Worm (Caenorhabditis elegans): ENCODE data around the gene C04H5.1.

The C04H5.1 gene

ce11 chrII:14501447-14501846 lies 32.7 kb upstream of the C04H5.1 start, which contains the start of gene K10H10.5:
K10H10.5 (plus strand) TSS chrII:14501747.
- TF ChIP-seq ztf-23 (GFP tag; IDR thresholded peaks at IDR 0.05) = no peak
- no peak for TF ChIP-seq flt-1 (GFP tag; IDR thresholded peaks at IDR 0.05)
- TF ChIP-seq med-1 (GFP tag; optimal IDR thresholded peaks at IDR 0.05; ENCODE audit: insufficient read depth) = no peak
- no peak for TF ChIP-seq klf-2 (GFP tag; conservative IDR thresholded peaks at IDR 0.05)
- TF ChIP-seq tab-1 (GFP tag; IDR thresholded peaks at IDR 0.05) = no peak
- TF ChIP-seq ref-1 (GFP tag; conservative IDR thresholded peaks at IDR 0.05) = no peak
- no peak for TF ChIP-seq ztf-29 (GFP tag; IDR thresholded peaks at IDR 0.05)
- no peak for TF ChIP-seq cog-1 (tag; optimal IDR thresholded peaks at IDR 0.05)
- TF ChIP-seq T22C8.4 (GFP tag; IDR thresholded peaks at IDR 0.05) = no peak

- TF ChIP-seq T22C8.4 (GFP tag; IDR thresholded peaks at IDR 0.05) (no peak), cog-1 (tag; optimal IDR thresholded peaks at IDR 0.05) (no peak), flt-1 (GFP tag; IDR thresholded peaks at IDR 0.05) (no peak), ztf-23 (GFP tag; IDR thresholded peaks at IDR 0.05) (no peak), klf-2 (GFP tag; conservative IDR thresholded peaks at IDR 0.05) (no peak), tab-1 (GFP tag; IDR thresholded peaks at IDR 0.05) (no peak), ref-1 (GFP tag; conservative IDR thresholded peaks at IDR 0.05) (no peak), ztf-29 (GFP tag; IDR thresholded peaks at IDR 0.05) (no peak), med-1 (GFP tag; optimal IDR thresholded peaks at IDR 0.05; ENCODE audit: insufficient read depth) (no peak)
Measured at ce11 chrII:14502997-14503396, 31.1 kb upstream of the C04H5.1 start, which contains the start of gene K10H10.6. K10H10.6 (plus strand) TSS chrII:14503297.

- no peak for TF ChIP-seq flt-1 (GFP tag; IDR thresholded peaks at IDR 0.05)
- no peak for TF ChIP-seq T22C8.4 (GFP tag; IDR thresholded peaks at IDR 0.05)
- TF ChIP-seq cog-1 (tag; optimal IDR thresholded peaks at IDR 0.05) = no peak
- no peak for TF ChIP-seq tab-1 (GFP tag; IDR thresholded peaks at IDR 0.05)
- no peak for TF ChIP-seq ztf-29 (GFP tag; IDR thresholded peaks at IDR 0.05)
- no peak for TF ChIP-seq ztf-23 (GFP tag; IDR thresholded peaks at IDR 0.05)
- TF ChIP-seq ref-1 (GFP tag; conservative IDR thresholded peaks at IDR 0.05) = no peak
- TF ChIP-seq med-1 (GFP tag; optimal IDR thresholded peaks at IDR 0.05; ENCODE audit: insufficient read depth) = no peak
- TF ChIP-seq klf-2 (GFP tag; conservative IDR thresholded peaks at IDR 0.05) = no peak
Measured at ce11 chrII:14506245-14506644, 27.9 kb upstream of the C04H5.1 start, which contains the start of gene K10H10.12. K10H10.12 (minus strand) TSS chrII:14506345.

- TF ChIP-seq ref-1 (GFP tag; conservative IDR thresholded peaks at IDR 0.05) (no peak), ztf-23 (GFP tag; IDR thresholded peaks at IDR 0.05) (no peak), ztf-29 (GFP tag; IDR thresholded peaks at IDR 0.05) (no peak), klf-2 (GFP tag; conservative IDR thresholded peaks at IDR 0.05) (no peak), cog-1 (tag; optimal IDR thresholded peaks at IDR 0.05) (no peak), T22C8.4 (GFP tag; IDR thresholded peaks at IDR 0.05) (no peak), med-1 (GFP tag; optimal IDR thresholded peaks at IDR 0.05; ENCODE audit: insufficient read depth) (no peak), tab-1 (GFP tag; IDR thresholded peaks at IDR 0.05) (no peak), flt-1 (GFP tag; IDR thresholded peaks at IDR 0.05) (no peak)
Measured at ce11 chrII:14507563-14507962, 26.5 kb upstream of the C04H5.1 start, which contains the start of the genes K10H10.7 and K10H10.10. K10H10.7 (minus strand) TSS chrII:14507663. K10H10.10 (plus strand) TSS chrII:14507766.

ce11 chrII:14510162-14510561 lies 23.9 kb upstream of the C04H5.1 start:
- no peak for TF ChIP-seq flt-1 (GFP tag; IDR thresholded peaks at IDR 0.05)
- no peak for TF ChIP-seq T22C8.4 (GFP tag; IDR thresholded peaks at IDR 0.05)
- no peak for TF ChIP-seq ref-1 (GFP tag; conservative IDR thresholded peaks at IDR 0.05)
- TF ChIP-seq med-1 (GFP tag; optimal IDR thresholded peaks at IDR 0.05; ENCODE audit: insufficient read depth) = no peak
- no peak for TF ChIP-seq cog-1 (tag; optimal IDR thresholded peaks at IDR 0.05)
- TF ChIP-seq ztf-29 (GFP tag; IDR thresholded peaks at IDR 0.05) = no peak
- TF ChIP-seq klf-2 (GFP tag; conservative IDR thresholded peaks at IDR 0.05) = no peak
- no peak for TF ChIP-seq tab-1 (GFP tag; IDR thresholded peaks at IDR 0.05)
- TF ChIP-seq ztf-23 (GFP tag; IDR thresholded peaks at IDR 0.05) = no peak

ce11 chrII:14511189-14511588 lies 22.9 kb upstream of the C04H5.1 start, which contains the start of gene K10H10.13:
K10H10.13 (minus strand) TSS chrII:14511289.
- no peak for TF ChIP-seq ztf-29 (GFP tag; IDR thresholded peaks at IDR 0.05)
- no peak for TF ChIP-seq klf-2 (GFP tag; conservative IDR thresholded peaks at IDR 0.05)
- no peak for TF ChIP-seq ref-1 (GFP tag; conservative IDR thresholded peaks at IDR 0.05)
- TF ChIP-seq med-1 (GFP tag; optimal IDR thresholded peaks at IDR 0.05; ENCODE audit: insufficient read depth) = no peak
- no peak for TF ChIP-seq tab-1 (GFP tag; IDR thresholded peaks at IDR 0.05)
- no peak for TF ChIP-seq ztf-23 (GFP tag; IDR thresholded peaks at IDR 0.05)
- no peak for TF ChIP-seq flt-1 (GFP tag; IDR thresholded peaks at IDR 0.05)
- TF ChIP-seq T22C8.4 (GFP tag; IDR thresholded peaks at IDR 0.05) = no peak
- TF ChIP-seq cog-1 (tag; optimal IDR thresholded peaks at IDR 0.05) = no peak

- TF ChIP-seq flt-1 (GFP tag; IDR thresholded peaks at IDR 0.05) = no peak
- no peak for TF ChIP-seq klf-2 (GFP tag; conservative IDR thresholded peaks at IDR 0.05)
- TF ChIP-seq tab-1 (GFP tag; IDR thresholded peaks at IDR 0.05) = no peak
- no peak for TF ChIP-seq cog-1 (tag; optimal IDR thresholded peaks at IDR 0.05)
- no peak for TF ChIP-seq ztf-23 (GFP tag; IDR thresholded peaks at IDR 0.05)
- no peak for TF ChIP-seq med-1 (GFP tag; optimal IDR thresholded peaks at IDR 0.05; ENCODE audit: insufficient read depth)
- TF ChIP-seq ztf-29 (GFP tag; IDR thresholded peaks at IDR 0.05) = no peak
- TF ChIP-seq ref-1 (GFP tag; conservative IDR thresholded peaks at IDR 0.05) = no peak
- no peak for TF ChIP-seq T22C8.4 (GFP tag; IDR thresholded peaks at IDR 0.05)
Measured at ce11 chrII:14515017-14515416, 19.1 kb upstream of the C04H5.1 start, which contains the start of gene K10H10.9. K10H10.9 (minus strand) TSS chrII:14515117.

- TF ChIP-seq ref-1 (GFP tag; conservative IDR thresholded peaks at IDR 0.05) = no peak
- TF ChIP-seq cog-1 (tag; optimal IDR thresholded peaks at IDR 0.05) = no peak
- TF ChIP-seq klf-2 (GFP tag; conservative IDR thresholded peaks at IDR 0.05) = no peak
- TF ChIP-seq ztf-29 (GFP tag; IDR thresholded peaks at IDR 0.05) = no peak
- TF ChIP-seq flt-1 (GFP tag; IDR thresholded peaks at IDR 0.05) = no peak
- TF ChIP-seq tab-1 (GFP tag; IDR thresholded peaks at IDR 0.05) = no peak
- no peak for TF ChIP-seq T22C8.4 (GFP tag; IDR thresholded peaks at IDR 0.05)
Measured at ce11 chrII:14522037-14522436, 12.1 kb upstream of the C04H5.1 start, which contains the start of gene btb-19. btb-19 (minus strand) TSS chrII:14522137.

- TF ChIP-seq tab-1 (GFP tag; IDR thresholded peaks at IDR 0.05) (no peak), T22C8.4 (GFP tag; IDR thresholded peaks at IDR 0.05) (no peak), med-1 (GFP tag; optimal IDR thresholded peaks at IDR 0.05; ENCODE audit: insufficient read depth) (no peak)
Measured at ce11 chrII:14523070-14523572, 11.0 kb upstream of the C04H5.1 start, which contains the start of gene btb-20. btb-20 (minus strand) TSS chrII:14523522.

Data from whole organism, midembryonic.